Fruit fly (Drosophila melanogaster) whole organism, embryonic: Measurements from ENCODE around the gene amos.
A peak's percentile ranks its signal among the peaks of the same experiment; 100 is the strongest.

Experiments
- Atf6 ChIP-seq: fragments of 200-800 bp; sonication (Bioruptor generic); IDR thresholded peaks from 2 replicates; pipeline ENCODE4 v1.3.6; 2022; ENCODE audit warnings: missing biosample characterization, missing genetic modification characterization
- Awh ChIP-seq: fragments of 200-800 bp; sonication (Bioruptor generic); IDR thresholded peaks from 2 replicates; pipeline ENCODE4, ENCODE4 v1.3.6; 2022; ENCODE audit warnings: missing biosample characterization, missing genetic modification characterization
- BtbVII ChIP-seq: fragments of 200-800 bp; sonication (Bioruptor generic); optimal IDR thresholded peaks from 3 replicates; lab custom pipeline; 2017; ENCODE audit warnings: missing biosample characterization, mild to moderate bottlenecking, missing genetic modification characterization
- Bteb2 ChIP-seq: fragments of 200-800 bp; sonication (Bioruptor generic); optimal IDR thresholded peaks from 2 replicates; lab custom pipeline; 2016; ENCODE audit warnings: missing biosample characterization, missing genetic modification characterization
- CG11247 ChIP-seq: fragments of 200-800 bp; sonication (Bioruptor generic); IDR thresholded peaks from 2 replicates; pipeline ENCODE4 v1.3.6; 2022; ENCODE audit warnings: missing biosample characterization, missing genetic modification characterization
- CG12071 ChIP-seq: fragments of 200-800 bp; sonication (Bioruptor generic); optimal IDR thresholded peaks from 3 replicates; lab custom pipeline; 2018; ENCODE audit warnings: missing biosample characterization, mild to moderate bottlenecking, missing genetic modification characterization
- CG1233 ChIP-seq: fragments of 200-800 bp; sonication (Bioruptor generic); optimal IDR thresholded peaks from 4 replicates; lab custom pipeline; 2018; ENCODE audit warnings: missing biosample characterization, mild to moderate bottlenecking, missing genetic modification characterization
- CG12391 ChIP-seq: fragments of 200-800 bp; sonication (Bioruptor generic); optimal IDR thresholded peaks from 3 replicates; lab custom pipeline; 2018; ENCODE audit warnings: missing biosample characterization, mild to moderate bottlenecking, missing genetic modification characterization, moderate library complexity
- CG12744 ChIP-seq: fragments of 200-800 bp; sonication (Bioruptor generic); optimal IDR thresholded peaks from 2 replicates; lab custom pipeline; 2016; ENCODE audit warnings: missing biosample characterization, missing genetic modification characterization
- CG14014 ChIP-seq: fragments of 200-800 bp; sonication (Bioruptor generic); IDR thresholded peaks from 2 replicates; pipeline ENCODE4 v1.3.6; 2022; ENCODE audit warnings: missing biosample characterization, missing genetic modification characterization
- CG17612 ChIP-seq: fragments of 200-800 bp; sonication (Bioruptor generic); IDR thresholded peaks from 2 replicates; pipeline ENCODE4 v1.3.6; 2022; ENCODE audit warnings: missing biosample characterization, missing genetic modification characterization
- CG17912 ChIP-seq: fragments of 200-800 bp; sonication (Bioruptor generic); optimal IDR thresholded peaks from 2 replicates; lab custom pipeline; 2018; ENCODE audit warnings: missing biosample characterization, mild to moderate bottlenecking, missing genetic modification characterization
- CG1792 ChIP-seq: fragments of 200-800 bp; sonication (Bioruptor generic); optimal IDR thresholded peaks from 2 replicates; lab custom pipeline; 2016; ENCODE audit warnings: missing biosample characterization, missing genetic modification characterization
- CG18011 ChIP-seq: fragments of 200-800 bp; sonication (Bioruptor generic); optimal IDR thresholded peaks from 2 replicates; lab custom pipeline; 2017; ENCODE audit warnings: missing biosample characterization, missing genetic modification characterization, mild to moderate bottlenecking, moderate library complexity, missing genotype
- CG1832 ChIP-seq: fragments of 200-800 bp; sonication (Bioruptor generic); optimal IDR thresholded peaks from 2 replicates; lab custom pipeline; 2017; ENCODE audit warnings: missing biosample characterization, mild to moderate bottlenecking, missing genetic modification characterization, inconsistent platforms
- CG18599 ChIP-seq: fragments of 200-800 bp; sonication (Bioruptor generic); optimal IDR thresholded peaks from 3 replicates; lab custom pipeline; 2017; ENCODE audit warnings: missing biosample characterization, missing genetic modification characterization, mild to moderate bottlenecking, moderate library complexity, missing genetic modification reagents
- CG18619 ChIP-seq: fragments of 200-800 bp; sonication (Bioruptor generic); optimal IDR thresholded peaks from 3 replicates; lab custom pipeline; 2017; ENCODE audit warnings: missing biosample characterization, mild to moderate bottlenecking, missing genetic modification characterization
- CG3995 ChIP-seq: fragments of 200-800 bp; sonication (Bioruptor generic); optimal IDR thresholded peaks from 3 replicates; lab custom pipeline; 2016; ENCODE audit warnings: missing biosample characterization, missing genetic modification characterization
- CG7556 ChIP-seq: fragments of 200-800 bp; sonication (Bioruptor generic); optimal IDR thresholded peaks from 2 replicates; lab custom pipeline; 2017; ENCODE audit warnings: missing biosample characterization, mild to moderate bottlenecking, missing genetic modification characterization
- CG7786 ChIP-seq: fragments of 200-800 bp; sonication (Bioruptor generic); optimal IDR thresholded peaks from 2 replicates; lab custom pipeline; 2016; ENCODE audit warnings: missing biosample characterization, missing genetic modification characterization
- CG8290 ChIP-seq, 3 experiments: fragments of 200-800 bp; sonication (Bioruptor generic); optimal IDR thresholded peaks; 2 replicates each; lab custom pipeline; 2016 to 2019; ENCODE audit warnings: missing biosample characterization in 3 of 3, missing genetic modification characterization in 3 of 3, mild to moderate bottlenecking in 2 of 3, moderate library complexity in 1 of 3
- CG8478 ChIP-seq: fragments of >200 bp; optimal IDR thresholded peaks from 2 replicates; lab custom pipeline; 2018
- CHES-1-like ChIP-seq: fragments of 200-800 bp; sonication (Bioruptor generic); optimal IDR thresholded peaks from 2 replicates; lab custom pipeline; 2016; ENCODE audit warnings: missing biosample characterization, missing genetic modification characterization
- CoRest ChIP-seq: fragments of 200-800 bp; sonication (Bioruptor generic); optimal IDR thresholded peaks from 3 replicates; lab custom pipeline; 2018; ENCODE audit warnings: missing biosample characterization, mild to moderate bottlenecking, missing genetic modification characterization, moderate library complexity
- CrebB ChIP-seq: fragments of 200-800 bp; sonication (Bioruptor generic); optimal IDR thresholded peaks from 3 replicates; lab custom pipeline; 2018; ENCODE audit warnings: missing biosample characterization, mild to moderate bottlenecking, missing genetic modification characterization
- MBD-R2 ChIP-seq: fragments of 200-800 bp; sonication (Bioruptor generic); IDR thresholded peaks from 2 replicates; pipeline ENCODE4 v1.3.6; 2022; ENCODE audit warnings: missing biosample characterization, missing genetic modification characterization
- MTF-1 ChIP-seq: fragments of 200-800 bp; sonication (Bioruptor generic); optimal IDR thresholded peaks from 2 replicates; lab custom pipeline; 2018; ENCODE audit warnings: missing biosample characterization, mild to moderate bottlenecking, missing genetic modification characterization, borderline replicate concordance
- Mes4 ChIP-seq: fragments of 200-800 bp; sonication (Bioruptor generic); optimal IDR thresholded peaks from 2 replicates; lab custom pipeline; 2016; ENCODE audit warnings: missing biosample characterization, missing genetic modification characterization
- Myb ChIP-seq: fragments of 200-800 bp; sonication (Bioruptor generic); optimal IDR thresholded peaks from 2 replicates; lab custom pipeline; 2016; ENCODE audit warnings: missing biosample characterization, missing genetic modification characterization
- Nf-YB ChIP-seq: fragments of 200-800 bp; sonication (Bioruptor generic); optimal IDR thresholded peaks from 3 replicates; lab custom pipeline; 2019; ENCODE audit warnings: missing biosample characterization, mild to moderate bottlenecking, missing genetic modification characterization, moderate library complexity
- Rfx ChIP-seq: fragments of 200-800 bp; sonication (Bioruptor generic); IDR thresholded peaks from 2 replicates; pipeline ENCODE4 v1.3.6; 2022; ENCODE audit warnings: missing biosample characterization, missing genetic modification characterization
- Tbp ChIP-seq: fragments of >200 bp; optimal IDR thresholded peaks from 2 replicates; lab custom pipeline; 2018; ENCODE audit warnings: missing biosample characterization, missing genetic modification characterization
- chif ChIP-seq, 2 experiments: fragments of 200-800 bp; sonication (Bioruptor generic); optimal IDR thresholded peaks; 3 replicates each; lab custom pipeline; 2016; ENCODE audit warnings: missing biosample characterization in 2 of 2, missing genetic modification characterization in 2 of 2
- da ChIP-seq: fragments of 200-800 bp; sonication (Bioruptor generic); optimal IDR thresholded peaks from 2 replicates; lab custom pipeline; 2016; ENCODE audit warnings: missing biosample characterization, missing genetic modification characterization
- disco-r ChIP-seq: fragments of 200-800 bp; sonication (Bioruptor generic); optimal IDR thresholded peaks from 2 replicates; lab custom pipeline; 2016; ENCODE audit warnings: missing biosample characterization, missing genetic modification characterization
- exex ChIP-seq: fragments of 200-800 bp; sonication (Bioruptor generic); optimal IDR thresholded peaks from 4 replicates; lab custom pipeline; 2018; ENCODE audit warnings: missing biosample characterization, mild to moderate bottlenecking, missing genetic modification characterization, moderate library complexity
- fd3F ChIP-seq: fragments of 200-800 bp; sonication (Bioruptor generic); optimal IDR thresholded peaks from 2 replicates; lab custom pipeline; 2018; ENCODE audit warnings: missing biosample characterization, mild to moderate bottlenecking, missing genetic modification characterization, moderate library complexity
- fu2 ChIP-seq: fragments of 200-800 bp; sonication (Bioruptor generic); optimal IDR thresholded peaks from 2 replicates; lab custom pipeline; 2016; ENCODE audit warnings: missing biosample characterization, missing genetic modification characterization
- jumu ChIP-seq: fragments of 200-800 bp; sonication (Bioruptor generic); optimal IDR thresholded peaks from 3 replicates; lab custom pipeline; 2016; ENCODE audit warnings: missing biosample characterization, missing genetic modification characterization
- pnt ChIP-seq: fragments of 200-800 bp; sonication (Bioruptor generic); optimal IDR thresholded peaks from 3 replicates; lab custom pipeline; 2016; ENCODE audit warnings: missing biosample characterization, missing genetic modification characterization
- prd ChIP-seq, 3 experiments: fragments of >200 bp in 2 of 3; fragments of 200-800 bp in 1 of 3; sonication (Bioruptor generic) in 1 of 3; optimal IDR thresholded peaks in 2 of 3; IDR thresholded peaks in 1 of 3; 2 replicates in 2 of 3; 3 replicates in 1 of 3; pipeline versions ENCODE4 v1.3.6 to Lab custom; 2017 to 2022; ENCODE audit warnings: missing biosample characterization in 1 of 3, missing genetic modification characterization in 1 of 3
- psq ChIP-seq: fragments of 200-800 bp; sonication (Bioruptor generic); optimal IDR thresholded peaks from 2 replicates; lab custom pipeline; 2017; ENCODE audit warnings: missing biosample characterization, missing genetic modification characterization
- pzg ChIP-seq: fragments of 200-800 bp; sonication (Bioruptor generic); optimal IDR thresholded peaks from 3 replicates; lab custom pipeline; 2018; ENCODE audit warnings: missing biosample characterization, mild to moderate bottlenecking, missing genetic modification characterization, moderate library complexity
- ranshi ChIP-seq: fragments of 200-800 bp; sonication (Bioruptor generic); IDR thresholded peaks from 2 replicates; pipeline ENCODE4 v1.3.6; 2022; ENCODE audit warnings: missing biosample characterization, missing genetic modification characterization
- tap ChIP-seq: fragments of 200-800 bp; optimal IDR thresholded peaks from 3 replicates; lab custom pipeline; 2019; ENCODE audit warnings: missing biosample characterization, mild to moderate bottlenecking, missing genetic modification characterization, moderate library complexity
- trh ChIP-seq: fragments of 200-800 bp; sonication (Bioruptor generic); optimal IDR thresholded peaks from 2 replicates; lab custom pipeline; 2016; ENCODE audit warnings: missing biosample characterization, missing genetic modification characterization
- tx ChIP-seq: fragments of 200-800 bp; sonication (Bioruptor generic); optimal IDR thresholded peaks from 2 replicates; lab custom pipeline; 2016; ENCODE audit warnings: missing biosample characterization, missing genetic modification characterization
- unpg ChIP-seq: fragments of 200-800 bp; sonication (Bioruptor generic); optimal IDR thresholded peaks from 3 replicates; lab custom pipeline; 2018; ENCODE audit warnings: missing biosample characterization, mild to moderate bottlenecking, missing genetic modification characterization, moderate library complexity
- wek ChIP-seq: fragments of 200-800 bp; sonication (Bioruptor generic); optimal IDR thresholded peaks from 3 replicates; lab custom pipeline; 2018; ENCODE audit warnings: missing biosample characterization, mild to moderate bottlenecking, missing genetic modification characterization, moderate library complexity
- zen2 ChIP-seq: fragments of 200-800 bp; sonication (Bioruptor generic); IDR thresholded peaks from 3 replicates; pipeline ENCODE4 v1.3.6; 2022; ENCODE audit warnings: missing biosample characterization, missing genetic modification characterization; ENCODE audit not compliant: partially characterized antibody

The amos gene

DNA sequence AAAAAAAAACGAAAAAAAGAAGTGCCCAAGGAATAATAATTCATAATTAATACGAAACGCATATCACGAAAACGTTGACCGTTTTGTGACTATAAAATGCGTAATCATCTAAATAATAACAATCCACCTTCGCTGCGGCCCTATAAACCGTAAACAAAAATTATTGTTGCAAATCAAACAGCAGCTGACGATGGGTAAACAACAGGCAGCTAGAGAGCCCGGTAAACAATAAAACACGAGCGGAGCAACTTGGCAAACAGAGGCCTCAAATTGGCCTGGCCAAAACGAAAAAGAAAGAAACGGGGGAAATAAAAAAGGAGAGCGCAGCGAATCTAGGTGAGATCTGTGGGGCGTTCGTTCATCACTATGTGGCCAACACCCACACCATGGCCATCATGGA is 29.2 kb downstream of the amos start:
- peak; percentile 38 for TF ChIP-seq fd3F (GFP tag; lab: Kevin White, UChicago)
- TF ChIP-seq CG1792: peak; percentile 48
- TF ChIP-seq Nf-YB (GFP tag; lab: Kevin White, UChicago): no peak
- peak; percentile 39; the same call in 1 of the 2 replicates for TF ChIP-seq ranshi (GFP tag; lab: Robert Waterston, UW)
- TF ChIP-seq CG18599: peak; percentile 79
- no peak for TF ChIP-seq CG17612 (GFP tag; lab: Robert Waterston, UW)
- TF ChIP-seq CG7556 (GFP tag; lab: Kevin White, UChicago): peak; percentile 17
- TF ChIP-seq Atf6: peak; percentile 63
- TF ChIP-seq pnt (GFP tag; lab: Kevin White, UChicago): peak; percentile 4
- TF ChIP-seq CHES-1-like (GFP tag; lab: Kevin White, UChicago): peak; percentile 73
- peak; percentile 23 for TF ChIP-seq exex (tag; lab: Kevin White, UChicago)
- TF ChIP-seq CG12391 (tag; lab: Kevin White, UChicago): no peak
- peak; percentile 17 for TF ChIP-seq CG3995 (GFP tag; lab: Kevin White, UChicago)
- TF ChIP-seq CG17912 (GFP tag; lab: Kevin White, UChicago): peak; percentile 8
- TF ChIP-seq psq (GFP tag; lab: Kevin White, UChicago): no peak
- TF ChIP-seq Mes4 (GFP tag; lab: Kevin White, UChicago): no peak
- TF ChIP-seq CG18619 (GFP tag; lab: Kevin White, UChicago): peak; percentile 64
- peak; percentile 49 for TF ChIP-seq Bteb2
- peak; percentile 54 for TF ChIP-seq disco-r (GFP tag; lab: Kevin White, UChicago)
- peak; percentile 62 for TF ChIP-seq CG12071
- TF ChIP-seq tx (GFP tag; lab: Kevin White, UChicago): peak; percentile 8
- peak; percentile 59 for TF ChIP-seq unpg (GFP tag; lab: Kevin White, UChicago)
- TF ChIP-seq CG11247 (GFP tag; lab: Robert Waterston, UW): 0 out of 2 replicates have a peak, but pooled peaks have one; percentile 9
- TF ChIP-seq pzg: no peak
- peak; percentile 44 for TF ChIP-seq CG18011 (GFP tag; lab: Kevin White, UChicago)
- TF ChIP-seq BtbVII (GFP tag; lab: Kevin White, UChicago): peak; percentile 71
- peak; percentile 53; the same call in 1 of the 2 replicates for TF ChIP-seq Rfx (GFP tag; lab: Robert Waterston, UW)
- TF ChIP-seq CoRest (tag; lab: Kevin White, UChicago): peak; percentile 9
- peak; percentile 57; the same call in 1 of the 2 replicates for TF ChIP-seq Awh (GFP tag; lab: Robert Waterston, UW)
- peak; percentile 17 for TF ChIP-seq CrebB (tag; lab: Kevin White, UChicago)
- TF ChIP-seq CG8290 (GFP tag; optimal IDR thresholded peaks at IDR 0.05; lab: Kevin White, UChicago): no peak
- TF ChIP-seq CG8290 (tag; optimal IDR thresholded peaks at IDR 0.05; lab: Kevin White, UChicago): peak in 1 of 2 experiments; percentile 71
- peak; percentile 51 for TF ChIP-seq wek (GFP tag; lab: Kevin White, UChicago)
- TF ChIP-seq Myb (GFP tag; lab: Kevin White, UChicago): peak; percentile 29
- TF ChIP-seq da (GFP tag; lab: Kevin White, UChicago): peak; percentile 55
- peak; percentile 47 for TF ChIP-seq CG7786 (GFP tag; lab: Kevin White, UChicago)
- TF ChIP-seq Tbp (GFP tag; lab: Kevin White, UChicago): no peak
- no peak for TF ChIP-seq CG1832 (GFP tag; lab: Kevin White, UChicago)
- TF ChIP-seq CG14014 (GFP tag; lab: Robert Waterston, UW): peak; percentile 59; the same call in 1 of the 2 replicates
- TF ChIP-seq zen2: no peak
- 0 out of 2 replicates have a peak, but pooled peaks have one; percentile 23 for TF ChIP-seq MBD-R2 (GFP tag; lab: Robert Waterston, UW)
- peak; percentile 23 for TF ChIP-seq trh (GFP tag; lab: Kevin White, UChicago)
- TF ChIP-seq tap (tag; lab: Kevin White, UChicago): no peak
- no peak for TF ChIP-seq prd (optimal IDR thresholded peaks at IDR 0.05; lab: Kevin White, UChicago)
- no peak for TF ChIP-seq prd (GFP tag; IDR thresholded peaks at IDR 0.05; lab: Robert Waterston, UW)
- TF ChIP-seq chif (GFP tag; optimal IDR thresholded peaks at IDR 0.05; lab: Kevin White, UChicago): peak in 1 of 2 experiments; percentile 30
- peak; percentile 39 for TF ChIP-seq CG12744 (GFP tag; lab: Kevin White, UChicago)
- peak; percentile 35 for TF ChIP-seq MTF-1 (GFP tag; lab: Kevin White, UChicago)
- no peak for TF ChIP-seq jumu
- TF ChIP-seq CG1233 (GFP tag; lab: Kevin White, UChicago): peak; percentile 40
- peak; percentile 12 for TF ChIP-seq fu2 (GFP tag; lab: Kevin White, UChicago)
- no peak for TF ChIP-seq CG8478 (lab: Kevin White, UChicago)
